Worm (Caenorhabditis elegans): ENCODE results near the gene srx-58.

srx-58 gene

ce11 chrV:15310780-15311179 is 41.7 kb upstream of the srx-58 start, which contains the start of gene irld-62:
TSS of gene irld-62 (plus strand) at chrV:15311080.
- no peak for TF ChIP-seq flh-1 (GFP tag; optimal IDR thresholded peaks at IDR 0.05)
- no peak for TF ChIP-seq unc-120 (tag; optimal IDR thresholded peaks at IDR 0.05; ENCODE audit: poor library complexity, severe bottlenecking)
- no peak for TF ChIP-seq ham-2 (GFP tag; optimal IDR thresholded peaks at IDR 0.05)
- no peak for TF ChIP-seq elt-1 (tag; optimal IDR thresholded peaks at IDR 0.05; ENCODE audit: borderline replicate concordance, insufficient read depth)
- TF ChIP-seq unc-39 (tag; optimal IDR thresholded peaks at IDR 0.05): no peak
- no peak for TF ChIP-seq blmp-1 (tag; optimal IDR thresholded peaks at IDR 0.05)
- TF ChIP-seq cnd-1 (tag; optimal IDR thresholded peaks at IDR 0.05): no peak
- TF ChIP-seq mls-2 (tag; optimal IDR thresholded peaks at IDR 0.05): no peak
- no peak for TF ChIP-seq snpc-4 (tag; optimal IDR thresholded peaks at IDR 0.05)
- TF ChIP-seq nhr-237 (tag; optimal IDR thresholded peaks at IDR 0.05): no peak
- no peak for TF ChIP-seq unc-62 (GFP tag; optimal IDR thresholded peaks at IDR 0.05)
- TF ChIP-seq nhr-76 (tag; optimal IDR thresholded peaks at IDR 0.05): no peak
- no peak for TF ChIP-seq sem-2 (GFP tag; optimal IDR thresholded peaks at IDR 0.05)
- no peak for TF ChIP-seq mep-1 (tag; optimal IDR thresholded peaks at IDR 0.05)
- no peak for TF ChIP-seq lin-13 (tag; optimal IDR thresholded peaks at IDR 0.05)
- no peak for TF ChIP-seq tbx-8 (GFP tag; optimal IDR thresholded peaks at IDR 0.05)
- TF ChIP-seq nhr-12 (tag; optimal IDR thresholded peaks at IDR 0.05): no peak
- TF ChIP-seq drap-1 (GFP tag; optimal IDR thresholded peaks at IDR 0.05): no peak

- no peak for TF ChIP-seq nhr-76 (tag; optimal IDR thresholded peaks at IDR 0.05)
- TF ChIP-seq ceh-43 (GFP tag; optimal IDR thresholded peaks at IDR 0.05): no peak
- TF ChIP-seq zip-8 (tag; optimal IDR thresholded peaks at IDR 0.05): no peak
- TF ChIP-seq nhr-28 (tag; optimal IDR thresholded peaks at IDR 0.05): no peak
- TF ChIP-seq nhr-237 (tag; optimal IDR thresholded peaks at IDR 0.05): no peak
- no peak for TF ChIP-seq nhr-12 (tag; optimal IDR thresholded peaks at IDR 0.05)
- no peak for TF ChIP-seq tbx-8 (GFP tag; optimal IDR thresholded peaks at IDR 0.05)
- TF ChIP-seq ham-2 (GFP tag; optimal IDR thresholded peaks at IDR 0.05): no peak
- TF ChIP-seq bed-3 (GFP tag; optimal IDR thresholded peaks at IDR 0.05): no peak
- no peak for TF ChIP-seq elt-3 (tag; optimal IDR thresholded peaks at IDR 0.05)
- TF ChIP-seq M03D4.4 (tag; optimal IDR thresholded peaks at IDR 0.05): no peak
- no peak for TF ChIP-seq cnd-1 (tag; optimal IDR thresholded peaks at IDR 0.05)
- TF ChIP-seq ceh-39 (tag; optimal IDR thresholded peaks at IDR 0.05): no peak
- TF ChIP-seq mep-1 (tag; optimal IDR thresholded peaks at IDR 0.05): no peak
- no peak for TF ChIP-seq snpc-4 (tag; optimal IDR thresholded peaks at IDR 0.05)
- TF ChIP-seq unc-39 (tag; optimal IDR thresholded peaks at IDR 0.05): no peak
- no peak for TF ChIP-seq ceh-83 (GFP tag; optimal IDR thresholded peaks at IDR 0.05)
- TF ChIP-seq nhr-2 (tag; optimal IDR thresholded peaks at IDR 0.05): no peak
Measured at ce11 chrV:15313529-15313928, 38.9 kb upstream of the srx-58 start.

DNA sequence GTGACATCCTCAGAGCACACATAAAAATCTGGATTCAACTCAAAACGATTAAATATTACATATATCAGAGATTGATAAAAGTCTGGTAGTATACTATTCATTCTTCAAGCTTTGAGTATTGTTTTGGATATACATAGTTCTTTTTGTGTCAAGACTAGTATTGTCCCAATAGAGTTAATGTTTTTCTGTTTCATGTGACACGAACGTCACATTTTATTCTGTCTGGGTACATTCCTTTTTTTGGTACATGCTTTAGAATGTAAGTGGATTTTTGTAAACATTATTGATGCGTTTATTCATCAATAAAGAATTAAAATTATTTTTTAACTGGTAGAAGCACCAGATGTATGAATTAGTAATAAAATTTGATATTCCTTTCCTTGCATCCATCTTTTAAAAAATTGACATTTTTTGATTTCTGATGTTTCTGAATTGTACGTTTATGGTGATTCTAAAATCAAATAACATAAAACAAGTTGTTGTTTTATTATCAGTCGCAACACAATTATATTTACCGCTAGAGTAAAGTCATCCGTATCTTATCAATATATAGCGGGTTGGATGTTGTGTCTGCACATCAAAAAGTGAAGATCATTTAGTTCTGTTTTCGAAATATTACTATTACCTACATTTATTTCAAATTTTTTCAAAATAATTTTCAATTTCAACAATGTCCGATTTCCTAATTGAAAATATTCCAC is 36.5 kb upstream of the srx-58 start, which contains the start of the genes srt-22 and nhr-246:
srt-22 (minus strand) TSS at position 101 of the 701 bp plus-strand sequence.
nhr-246 (plus strand) TSS at position 651 of the 701 bp plus-strand sequence.
- TF ChIP-seq unc-39 (tag; optimal IDR thresholded peaks at IDR 0.05) (no peak), drap-1 (GFP tag; optimal IDR thresholded peaks at IDR 0.05) (no peak), ztf-11 (tag; optimal IDR thresholded peaks at IDR 0.05) (no peak), blmp-1 (tag; optimal IDR thresholded peaks at IDR 0.05) (no peak), snpc-4 (tag; optimal IDR thresholded peaks at IDR 0.05) (no peak), sem-2 (GFP tag; optimal IDR thresholded peaks at IDR 0.05) (no peak), nhr-237 (tag; optimal IDR thresholded peaks at IDR 0.05) (no peak), tbx-8 (GFP tag; optimal IDR thresholded peaks at IDR 0.05) (no peak)

DNA sequence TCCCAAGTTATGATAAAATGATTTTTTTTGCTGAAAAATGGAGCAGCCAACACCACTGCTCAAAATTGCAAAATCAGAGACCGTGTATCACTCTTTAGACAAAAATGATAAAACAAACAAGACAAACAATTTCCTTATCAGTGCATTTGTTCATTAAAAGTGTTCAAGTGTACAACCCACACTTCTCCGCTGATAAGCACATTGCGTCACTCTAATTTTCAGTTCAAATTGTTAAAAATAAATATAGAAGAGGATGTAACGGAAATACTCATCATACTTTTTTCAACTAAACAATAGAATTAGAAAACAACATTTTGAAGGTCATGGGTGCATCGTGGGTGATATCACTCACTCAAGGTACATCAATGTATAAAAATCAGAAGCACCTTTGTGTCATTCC is 33.8 kb upstream of the srx-58 start, which contains the start of gene nhr-291:
nhr-291 (plus strand) TSS at position 324 of the 400 bp plus-strand sequence.
- TF ChIP-seq mab-5 (tag; optimal IDR thresholded peaks at IDR 0.05) (no peak), ztf-11 (tag; optimal IDR thresholded peaks at IDR 0.05) (no peak), elt-3 (tag; optimal IDR thresholded peaks at IDR 0.05) (no peak), nhr-2 (tag; optimal IDR thresholded peaks at IDR 0.05) (no peak), hlh-1 (tag; optimal IDR thresholded peaks at IDR 0.05) (no peak), nhr-28 (tag; optimal IDR thresholded peaks at IDR 0.05) (no peak), sptf-1 (tag; optimal IDR thresholded peaks at IDR 0.05) (no peak), cnd-1 (tag; optimal IDR thresholded peaks at IDR 0.05) (no peak), zip-8 (tag; optimal IDR thresholded peaks at IDR 0.05) (no peak), lin-13 (tag; optimal IDR thresholded peaks at IDR 0.05) (no peak), lsy-2 (tag; optimal IDR thresholded peaks at IDR 0.05) (no peak), blmp-1 (tag; optimal IDR thresholded peaks at IDR 0.05) (no peak), mep-1 (tag; optimal IDR thresholded peaks at IDR 0.05) (no peak), nhr-237 (tag; optimal IDR thresholded peaks at IDR 0.05) (no peak), drap-1 (GFP tag; optimal IDR thresholded peaks at IDR 0.05) (no peak), lin-32 (GFP tag; optimal IDR thresholded peaks at IDR 0.05) (no peak)

Measured in whole organism, mixed stage, embryonic.